Worm (Caenorhabditis elegans) whole organism, L4 larva: Measurements from ENCODE around the gene C16C10.2.

Source experiments
- F10B5.3 ChIP-seq: sonication (generic microtip); optimal IDR thresholded peaks from 2 replicates; lab custom pipeline; 2016; ENCODE audit warnings: mild to moderate bottlenecking, missing genetic modification characterization, missing compliant biosample characterization
- F37D6.2 ChIP-seq: sonication (generic microtip); optimal IDR thresholded peaks from 2 replicates; lab custom pipeline; 2016; ENCODE audit warnings: mild to moderate bottlenecking, missing genetic modification characterization, missing compliant biosample characterization
- F49E8.2 ChIP-seq: sonication (generic microtip); optimal IDR thresholded peaks from 2 replicates; lab custom pipeline; 2016; ENCODE audit warnings: missing compliant biosample characterization, mild to moderate bottlenecking, missing genetic modification characterization, borderline replicate concordance
- R02D3.7 ChIP-seq: fragments of 150-350 bp; sonication (generic microtip); optimal IDR thresholded peaks from 3 replicates; lab custom pipeline; 2014; ENCODE audit warnings: missing biosample characterization, missing genetic modification characterization
- T20F7.1 ChIP-seq: fragments of 200-800 bp; sonication (Bioruptor generic); optimal IDR thresholded peaks from 2 replicates; lab custom pipeline; 2018; ENCODE audit warnings: mild to moderate bottlenecking, missing genetic modification characterization, missing compliant biosample characterization
- Y105C5A.15 ChIP-seq: fragments of 200-800 bp; sonication (Bioruptor generic); IDR thresholded peaks from 2 replicates; pipeline ENCODE4 v1.3.6; 2022; ENCODE audit warnings: missing genetic modification characterization, missing compliant biosample characterization
- Y48G9A.11 ChIP-seq: fragments of 200-800 bp; sonication (Bioruptor generic); IDR thresholded peaks from 2 replicates; pipeline ENCODE4 v1.3.6; 2022; ENCODE audit warnings: missing genetic modification reagents, missing genetic modification characterization, missing compliant biosample characterization
- Y75B8A.6 ChIP-seq: fragments of 200-800 bp; sonication (Bioruptor generic); IDR thresholded peaks from 2 replicates; pipeline ENCODE4 v1.3.6; 2022; ENCODE audit warnings: missing genetic modification reagents, missing genetic modification characterization, missing compliant biosample characterization
- ZK546.5 ChIP-seq, 2 experiments: sonication (generic microtip); optimal IDR thresholded peaks; 2 replicates each; lab custom pipeline; 2017; ENCODE audit warnings: missing biosample characterization in 2 of 2, missing genetic modification characterization in 2 of 2
- aha-1 ChIP-seq: fragments of 150-350 bp; peaks from one replicate; lab custom pipeline; 2014; ENCODE audit warnings: missing biosample characterization, missing genetic modification characterization
- arid-1 ChIP-seq: fragments of 200-800 bp; sonication (Bioruptor generic); conservative IDR thresholded peaks from 2 replicates; pipeline ENCODE4 v1.3.6; 2022; ENCODE audit warnings: missing genetic modification reagents, missing genetic modification characterization, missing compliant biosample characterization
- attf-4 ChIP-seq: sonication (generic microtip); optimal IDR thresholded peaks from 3 replicates; lab custom pipeline; 2017; ENCODE audit warnings: missing biosample characterization, missing genetic modification characterization
- ceh-44 ChIP-seq: fragments of 200-800 bp; sonication (Bioruptor generic); IDR thresholded peaks from 2 replicates; pipeline ENCODE4 v1.3.6; 2022; ENCODE audit warnings: missing genetic modification reagents, missing genetic modification characterization, missing compliant biosample characterization
- ceh-82 ChIP-seq: sonication (generic microtip); optimal IDR thresholded peaks from 2 replicates; lab custom pipeline; 2017; ENCODE audit warnings: missing biosample characterization, missing genetic modification characterization
- ces-1 ChIP-seq: fragments of 150-350 bp; sonication (generic microtip); optimal IDR thresholded peaks from 4 replicates; lab custom pipeline; 2014; ENCODE audit warnings: missing biosample characterization, missing genetic modification reagents, missing genetic modification characterization
- daf-16 ChIP-seq, 3 experiments: sonication (generic microtip); optimal IDR thresholded peaks; 2 replicates each; lab custom pipeline; 2016 to 2017; ENCODE audit warnings: missing genetic modification characterization in 3 of 3, missing genetic modification reagents in 3 of 3, mild to moderate bottlenecking in 2 of 3, missing compliant biosample characterization in 2 of 3, missing biosample characterization in 1 of 3, moderate library complexity in 1 of 3
- daf-19 ChIP-seq: fragments of 200-800 bp; sonication (Bioruptor generic); conservative IDR thresholded peaks from 2 replicates; pipeline ENCODE4 v1.3.6; 2022; ENCODE audit warnings: missing genetic modification characterization, missing compliant biosample characterization
- daf-8 ChIP-seq: fragments of 200-800 bp; sonication (Bioruptor generic); IDR thresholded peaks from 2 replicates; pipeline ENCODE4 v1.3.6; 2022; ENCODE audit warnings: missing genetic modification characterization, missing compliant biosample characterization
- dmd-6 ChIP-seq: fragments of 200-800 bp; sonication (Bioruptor generic); IDR thresholded peaks from 2 replicates; pipeline ENCODE4 v1.3.6; 2022; ENCODE audit warnings: missing genetic modification reagents, missing genetic modification characterization, missing compliant biosample characterization
- dmd-8 ChIP-seq: fragments of 200-800 bp; sonication (Bioruptor generic); IDR thresholded peaks from 2 replicates; pipeline ENCODE4 v1.3.6; 2022; ENCODE audit warnings: missing genetic modification characterization, missing compliant biosample characterization
- egl-43 ChIP-seq: fragments of 200-800 bp; sonication (Bioruptor generic); IDR thresholded peaks from 2 replicates; pipeline ENCODE4 v1.3.6; 2022; ENCODE audit warnings: missing genetic modification reagents, missing genetic modification characterization, missing compliant biosample characterization
- fkh-10 ChIP-seq: fragments of 150-350 bp; optimal IDR thresholded peaks from 2 replicates; lab custom pipeline; 2014; ENCODE audit warnings: missing biosample characterization, missing genetic modification reagents, missing genetic modification characterization
- fos-1 ChIP-seq: fragments of 150-350 bp; optimal IDR thresholded peaks from 2 replicates; lab custom pipeline; 2014; ENCODE audit warnings: missing biosample characterization, missing genetic modification characterization
- gei-8 ChIP-seq: fragments of 200-800 bp; sonication (Bioruptor generic); optimal IDR thresholded peaks from 2 replicates; lab custom pipeline; 2018; ENCODE audit warnings: mild to moderate bottlenecking, missing genetic modification characterization, missing compliant biosample characterization
- hlh-30 ChIP-seq: sonication (generic microtip); optimal IDR thresholded peaks from 2 replicates; lab custom pipeline; 2017; ENCODE audit warnings: antibody characterized with exemption, mild to moderate bottlenecking, missing genetic modification characterization, missing compliant biosample characterization; ENCODE audit not compliant: insufficient read depth
- hmg-1.1 ChIP-seq: fragments of 200-800 bp; sonication (Bioruptor generic); IDR thresholded peaks from 2 replicates; pipeline ENCODE4 v1.3.6; 2022; ENCODE audit warnings: missing genetic modification reagents, missing genetic modification characterization, missing compliant biosample characterization
- lin-15B ChIP-seq: fragments of 150-350 bp; sonication (generic microtip); optimal IDR thresholded peaks from 3 replicates; lab custom pipeline; 2014; ENCODE audit warnings: missing biosample characterization, missing genetic modification characterization
- lin-38 ChIP-seq: fragments of 200-800 bp; sonication (Bioruptor generic); IDR thresholded peaks from 2 replicates; pipeline ENCODE4 v1.3.6; 2022; ENCODE audit warnings: missing genetic modification reagents, missing genetic modification characterization, missing compliant biosample characterization
- lin-39 ChIP-seq: fragments of 150-350 bp; optimal IDR thresholded peaks from 2 replicates; lab custom pipeline; 2014; ENCODE audit warnings: missing biosample characterization, missing genetic modification reagents, missing genetic modification characterization
- nhr-10 ChIP-seq: fragments of 150-350 bp; optimal IDR thresholded peaks from 2 replicates; lab custom pipeline; 2014; ENCODE audit warnings: missing biosample characterization, missing genetic modification characterization
- nhr-102 ChIP-seq: sonication (generic microtip); optimal IDR thresholded peaks from 2 replicates; lab custom pipeline; 2016; ENCODE audit warnings: mild to moderate bottlenecking, missing genetic modification characterization, moderate library complexity, missing compliant biosample characterization
- nhr-25 ChIP-seq: sonication (generic microtip); optimal IDR thresholded peaks from 2 replicates; lab custom pipeline; 2017; ENCODE audit warnings: missing genetic modification characterization, mild to moderate bottlenecking, missing compliant biosample characterization, antibody characterized with exemption, moderate library complexity, borderline replicate concordance; ENCODE audit not compliant: insufficient read depth
- nhr-76 ChIP-seq: fragments of 150-350 bp; optimal IDR thresholded peaks from 2 replicates; lab custom pipeline; 2014; ENCODE audit warnings: missing biosample characterization, missing genetic modification characterization
- pha-4 ChIP-seq, 2 experiments: fragments of 150-350 bp in 1 of 2; fragments of 200-800 bp in 1 of 2; sonication (Bioruptor generic) in 1 of 2; IDR thresholded peaks in 1 of 2; optimal IDR thresholded peaks in 1 of 2; 2 replicates each; pipeline versions ENCODE4 v1.3.6 to Lab custom; 2014 to 2022; ENCODE audit warnings: missing genetic modification characterization in 2 of 2, missing genetic modification reagents in 2 of 2, missing biosample characterization in 1 of 2, missing compliant biosample characterization in 1 of 2
- pqm-1 ChIP-seq: sonication (generic microtip); optimal IDR thresholded peaks from 2 replicates; lab custom pipeline; 2017; ENCODE audit warnings: missing biosample characterization, missing genetic modification characterization
- rbr-2 ChIP-seq: sonication (generic microtip); optimal IDR thresholded peaks from 2 replicates; lab custom pipeline; 2016; ENCODE audit warnings: missing genotype, missing genetic modification characterization, missing compliant biosample characterization
- saeg-2 ChIP-seq: fragments of 200-800 bp; sonication (Bioruptor generic); IDR thresholded peaks from 2 replicates; pipeline ENCODE4 v1.3.6; 2022; ENCODE audit warnings: missing genetic modification reagents, missing genetic modification characterization, missing compliant biosample characterization
- skn-1 ChIP-seq: fragments of 150-350 bp; optimal IDR thresholded peaks from 2 replicates; lab custom pipeline; 2014; ENCODE audit warnings: missing biosample characterization, missing genetic modification characterization
- snpc-4 ChIP-seq: fragments of 150-350 bp; optimal IDR thresholded peaks from 2 replicates; lab custom pipeline; 2014; ENCODE audit warnings: missing biosample characterization, missing genetic modification characterization
- unc-130 ChIP-seq: sonication (generic microtip); optimal IDR thresholded peaks from 2 replicates; lab custom pipeline; 2016; ENCODE audit warnings: missing genetic modification reagents, missing genetic modification characterization, missing compliant biosample characterization
- unc-39 ChIP-seq: sonication (generic microtip); optimal IDR thresholded peaks from 2 replicates; lab custom pipeline; 2017; ENCODE audit warnings: missing biosample characterization, missing genetic modification characterization
- unc-62 ChIP-seq, 3 experiments: fragments of 150-350 bp in 1 of 3; sonication (generic microtip); optimal IDR thresholded peaks in 2 of 3; peaks in 1 of 3; 1 replicate in 1 of 3; 2 replicates in 2 of 3; lab custom pipeline; 2014 to 2017; ENCODE audit warnings: missing biosample characterization in 3 of 3, missing genetic modification characterization in 3 of 3, missing genetic modification reagents in 3 of 3, missing genotype in 1 of 3
- vab-7 ChIP-seq: fragments of 200-800 bp; sonication (Bioruptor generic); IDR thresholded peaks from 2 replicates; pipeline ENCODE4 v1.3.6; 2022; ENCODE audit warnings: missing genetic modification reagents, missing genetic modification characterization, missing compliant biosample characterization
- zfp-3 ChIP-seq: fragments of 200-800 bp; sonication (Bioruptor generic); conservative IDR thresholded peaks from 2 replicates; pipeline ENCODE4 v1.3.6; 2022; ENCODE audit warnings: missing genetic modification reagents, missing genetic modification characterization, missing compliant biosample characterization
- zip-11 ChIP-seq: fragments of 200-800 bp; sonication (Bioruptor generic); IDR thresholded peaks from 2 replicates; pipeline ENCODE4 v1.3.6; 2022; ENCODE audit warnings: missing genetic modification characterization, missing compliant biosample characterization
- zip-2 ChIP-seq: fragments of 150-350 bp; optimal IDR thresholded peaks from 2 replicates; lab custom pipeline; 2014; ENCODE audit warnings: missing biosample characterization, missing genetic modification characterization
- ztf-11 ChIP-seq: fragments of 150-350 bp; optimal IDR thresholded peaks from 2 replicates; lab custom pipeline; 2014; ENCODE audit warnings: missing biosample characterization, missing genetic modification characterization

The C16C10.2 gene

ce11 chrIII:4227363-4227762 is 48.9 kb upstream of the C16C10.2 start (continued):
- TF ChIP-seq F10B5.3 (tag; lab: Kevin White, UChicago) (no peak), nhr-76 (no peak), skn-1 (no peak), aha-1 (tag; lab: Kevin White, UChicago) (no peak), zip-2 (no peak), nhr-102 (no peak), ceh-82 (tag; lab: Kevin White, UChicago) (no peak), dmd-8 (no peak), nhr-25 (tag; lab: Kevin White, UChicago) (no peak), pqm-1 (tag; lab: Kevin White, UChicago) (peak; percentile 78), dmd-6 (peak; percentile 72; the same call in 1 of the 2 replicates), R02D3.7 (tag; lab: Kevin White, UChicago) (no peak), fkh-10 (GFP tag; lab: Kevin White, UChicago) (no peak)

- TF ChIP-seq attf-4 (tag; lab: Kevin White, UChicago) (no peak), daf-19 (no peak), lin-38 (GFP tag; lab: Robert Waterston, UW) (no peak), ces-1 (no peak), unc-130 (GFP tag; lab: Kevin White, UChicago) (no peak), vab-7 (GFP tag; lab: Robert Waterston, UW) (no peak), T20F7.1 (GFP tag; lab: Kevin White, UChicago) (no peak), unc-62 (GFP tag; optimal IDR thresholded peaks at IDR 0.05 in 1 of 2; lab: Kevin White, UChicago) (no peak), unc-62 (tag; optimal IDR thresholded peaks at IDR 0.05; lab: Kevin White, UChicago) (no peak), pha-4 (GFP tag; IDR thresholded peaks at IDR 0.05; lab: Robert Waterston, UW) (no peak), pha-4 (tag; optimal IDR thresholded peaks at IDR 0.05; lab: Kevin White, UChicago) (no peak), Y75B8A.6 (GFP tag; lab: Robert Waterston, UW) (no peak), nhr-10 (tag; lab: Kevin White, UChicago) (no peak), hmg-1.1 (GFP tag; lab: Robert Waterston, UW) (no peak), Y48G9A.11 (GFP tag; lab: Robert Waterston, UW) (no peak), Y105C5A.15 (no peak), lin-39 (tag; lab: Kevin White, UChicago) (no peak), dmd-8 (no peak)
These were observed 46.3 kb upstream of the C16C10.2 start for ce11 chrIII:4224722-4225121.

ce11 chrIII:4223668-4224127 is 45.2 kb upstream of the C16C10.2 start:
- TF ChIP-seq dmd-6 (peak; percentile 89), nhr-102 (peak; percentile 4), ZK546.5 (tag; optimal IDR thresholded peaks at IDR 0.05; lab: Kevin White, UChicago) (no peak), daf-16 (GFP tag; optimal IDR thresholded peaks at IDR 0.05; lab: Kevin White, UChicago) (peak; percentile 13 to 73), daf-16 (tag; optimal IDR thresholded peaks at IDR 0.05; lab: Kevin White, UChicago) (peak; percentile 76), nhr-76 (no peak), gei-8 (no peak), unc-39 (no peak), pha-4 (GFP tag; IDR thresholded peaks at IDR 0.05; lab: Robert Waterston, UW) (peak; percentile 15; the same call in 1 of the 2 replicates), pha-4 (tag; optimal IDR thresholded peaks at IDR 0.05; lab: Kevin White, UChicago) (no peak), pqm-1 (tag; lab: Kevin White, UChicago) (no peak), snpc-4 (tag; lab: Kevin White, UChicago) (no peak), fos-1 (tag; lab: Kevin White, UChicago) (no peak), ceh-44 (GFP tag; lab: Robert Waterston, UW) (no peak), zfp-3 (GFP tag; lab: Robert Waterston, UW) (no peak), egl-43 (GFP tag; lab: Robert Waterston, UW) (peak; percentile 72), zip-11 (GFP tag; lab: Robert Waterston, UW) (no peak), rbr-2 (tag; lab: Kevin White, UChicago) (peak; percentile 89), R02D3.7 (tag; lab: Kevin White, UChicago) (no peak), saeg-2 (GFP tag; lab: Robert Waterston, UW) (no peak), daf-8 (GFP tag; lab: Robert Waterston, UW) (no peak), F49E8.2 (tag; lab: Kevin White, UChicago) (no peak), lin-15B (tag; lab: Kevin White, UChicago) (no peak), arid-1 (GFP tag; lab: Robert Waterston, UW) (peak; percentile 72), F37D6.2 (tag; lab: Kevin White, UChicago) (peak; percentile 65), ztf-11 (no peak), hlh-30 (tag; lab: Kevin White, UChicago) (peak; percentile 91), lin-39 (tag; lab: Kevin White, UChicago) (no peak)
